Fruit fly (Drosophila melanogaster) whole organism, embryonic: ENCODE results near the gene CG31948.
A peak's percentile ranks its signal among the peaks of the same experiment; 100 is the strongest.

Source experiments
- CG10366 ChIP-seq: fragments of 200-800 bp; sonication (Bioruptor generic); IDR thresholded peaks from 2 replicates; pipeline ENCODE4 v1.3.6; 2022; ENCODE audit warnings: missing biosample characterization, missing genetic modification characterization
- CG10959 ChIP-seq: fragments of 200-800 bp; sonication (Bioruptor generic); IDR thresholded peaks from 2 replicates; pipeline ENCODE4 v1.3.6; 2022; ENCODE audit warnings: missing biosample characterization, missing genetic modification characterization
- CG10979 ChIP-seq: fragments of 200-800 bp; sonication (Bioruptor generic); optimal IDR thresholded peaks from 2 replicates; lab custom pipeline; 2018; ENCODE audit warnings: missing biosample characterization, mild to moderate bottlenecking, missing genetic modification characterization, moderate library complexity
- CG11247 ChIP-seq: fragments of 200-800 bp; sonication (Bioruptor generic); IDR thresholded peaks from 2 replicates; pipeline ENCODE4 v1.3.6; 2022; ENCODE audit warnings: missing biosample characterization, missing genetic modification characterization
- CG11456 ChIP-seq: fragments of 200-800 bp; sonication (Bioruptor generic); IDR thresholded peaks from 3 replicates; pipeline ENCODE4 v1.3.6; 2022; ENCODE audit warnings: missing biosample characterization, missing genetic modification characterization
- CG18011 ChIP-seq: fragments of 200-800 bp; sonication (Bioruptor generic); optimal IDR thresholded peaks from 2 replicates; lab custom pipeline; 2017; ENCODE audit warnings: missing biosample characterization, missing genetic modification characterization, mild to moderate bottlenecking, moderate library complexity, missing genotype
- CG2120 ChIP-seq: fragments of 200-800 bp; sonication (Bioruptor generic); optimal IDR thresholded peaks from 3 replicates; lab custom pipeline; 2016; ENCODE audit warnings: missing biosample characterization, missing genetic modification characterization
- CG3065 ChIP-seq: fragments of 200-800 bp; sonication (Bioruptor generic); optimal IDR thresholded peaks from 2 replicates; lab custom pipeline; 2016; ENCODE audit warnings: missing biosample characterization, missing genetic modification characterization
- CG31388 ChIP-seq: fragments of 200-800 bp; sonication (Bioruptor generic); optimal IDR thresholded peaks from 2 replicates; lab custom pipeline; 2016; ENCODE audit warnings: missing biosample characterization, missing genetic modification characterization
- CG33213 ChIP-seq: fragments of 200-800 bp; sonication (Bioruptor generic); optimal IDR thresholded peaks from 3 replicates; lab custom pipeline; 2016; ENCODE audit warnings: missing biosample characterization, missing genetic modification characterization
- CG4854 ChIP-seq: fragments of 200-800 bp; sonication (Bioruptor generic); optimal IDR thresholded peaks from 2 replicates; lab custom pipeline; 2016; ENCODE audit warnings: missing biosample characterization, missing genetic modification characterization, inconsistent platforms
- CG6175 ChIP-seq: fragments of 200-800 bp; sonication (Bioruptor generic); IDR thresholded peaks from 3 replicates; pipeline ENCODE4 v1.3.6; 2022; ENCODE audit warnings: missing biosample characterization, missing genetic modification characterization
- CG6689 ChIP-seq: fragments of 200-800 bp; sonication (Bioruptor generic); IDR thresholded peaks from 2 replicates; pipeline ENCODE4 v1.3.6; 2022; ENCODE audit warnings: missing biosample characterization, missing genetic modification characterization
- CG7745 ChIP-seq: fragments of 200-800 bp; sonication (Bioruptor generic); optimal IDR thresholded peaks from 2 replicates; lab custom pipeline; 2018; ENCODE audit warnings: missing biosample characterization, mild to moderate bottlenecking, missing genetic modification characterization, moderate library complexity
- CG9609 ChIP-seq: fragments of 200-800 bp; sonication (Bioruptor generic); optimal IDR thresholded peaks from 3 replicates; lab custom pipeline; 2016; ENCODE audit warnings: missing biosample characterization, missing genetic modification characterization
- CG9727 ChIP-seq: fragments of 200-800 bp; sonication (Bioruptor generic); optimal IDR thresholded peaks from 3 replicates; lab custom pipeline; 2017; ENCODE audit warnings: missing biosample characterization, mild to moderate bottlenecking, missing genetic modification characterization
- CkIIα-i1 ChIP-seq: fragments of 200-800 bp; sonication (Bioruptor generic); IDR thresholded peaks from 2 replicates; pipeline ENCODE4 v1.3.6; 2022; ENCODE audit warnings: missing biosample characterization, missing genetic modification characterization
- D19A ChIP-seq: fragments of 200-800 bp; optimal IDR thresholded peaks from 3 replicates; lab custom pipeline; 2019; ENCODE audit warnings: missing biosample characterization, mild to moderate bottlenecking, missing genetic modification characterization, moderate library complexity
- Deaf1 ChIP-seq: fragments of 200-800 bp; optimal IDR thresholded peaks from 3 replicates; lab custom pipeline; 2019; ENCODE audit warnings: missing biosample characterization, mild to moderate bottlenecking, missing genetic modification characterization, moderate library complexity
- Dll ChIP-seq: fragments of 200-800 bp; sonication (Bioruptor generic); IDR thresholded peaks from 4 replicates; pipeline ENCODE4 v1.3.6; 2022; ENCODE audit warnings: missing biosample characterization, missing genetic modification characterization; ENCODE audit not compliant: partially characterized antibody
- Dref ChIP-seq: fragments of 200-800 bp; sonication (Bioruptor generic); IDR thresholded peaks from 2 replicates; pipeline ENCODE4 v1.3.6; 2022; ENCODE audit warnings: missing biosample characterization, missing genetic modification characterization
- E2f2 ChIP-seq: fragments of 200-800 bp; sonication (Bioruptor generic); IDR thresholded peaks from 2 replicates; pipeline ENCODE4 v1.3.6; 2022; ENCODE audit warnings: missing biosample characterization, missing genetic modification characterization
- GATAe ChIP-seq: fragments of 200-800 bp; sonication (Bioruptor generic); conservative IDR thresholded peaks from 2 replicates; pipeline ENCODE4 v1.3.6; 2022; ENCODE audit warnings: missing biosample characterization, missing genetic modification characterization
- Kr ChIP-seq: fragments of 200-800 bp; sonication (Bioruptor generic); optimal IDR thresholded peaks from 2 replicates; lab custom pipeline; 2017; ENCODE audit warnings: missing biosample characterization, mild to moderate bottlenecking, missing genetic modification characterization
- Nf-YB ChIP-seq: fragments of 200-800 bp; sonication (Bioruptor generic); optimal IDR thresholded peaks from 3 replicates; lab custom pipeline; 2019; ENCODE audit warnings: missing biosample characterization, mild to moderate bottlenecking, missing genetic modification characterization, moderate library complexity
- Sox100B ChIP-seq: fragments of 200-800 bp; sonication (Bioruptor generic); optimal IDR thresholded peaks from 3 replicates; lab custom pipeline; 2018; ENCODE audit warnings: missing biosample characterization, mild to moderate bottlenecking, missing genetic modification characterization
- Usf ChIP-seq: fragments of 200-800 bp; sonication (Bioruptor generic); optimal IDR thresholded peaks from 2 replicates; lab custom pipeline; 2017; ENCODE audit warnings: missing genotype, missing biosample characterization, missing genetic modification characterization
- al ChIP-seq: fragments of 200-800 bp; sonication (Bioruptor generic); IDR thresholded peaks from 2 replicates; pipeline ENCODE4 v1.3.6; 2022; ENCODE audit warnings: missing biosample characterization, missing genetic modification characterization
- chn ChIP-seq: fragments of 200-800 bp; sonication (Bioruptor generic); optimal IDR thresholded peaks from 2 replicates; lab custom pipeline; 2016; ENCODE audit warnings: missing biosample characterization, missing genetic modification characterization
- ci ChIP-seq: fragments of 200-800 bp; sonication (Bioruptor generic); IDR thresholded peaks from 3 replicates; pipeline ENCODE4 v1.3.6; 2022; ENCODE audit warnings: missing biosample characterization, missing genetic modification characterization
- disco-r ChIP-seq: fragments of 200-800 bp; sonication (Bioruptor generic); optimal IDR thresholded peaks from 2 replicates; lab custom pipeline; 2016; ENCODE audit warnings: missing biosample characterization, missing genetic modification characterization
- dysf ChIP-seq: fragments of 200-800 bp; sonication (Bioruptor generic); IDR thresholded peaks from 3 replicates; pipeline ENCODE4 v1.3.6; 2022; ENCODE audit warnings: missing biosample characterization, missing genetic modification characterization
- en ChIP-seq: fragments of 200-800 bp; sonication (Bioruptor generic); optimal IDR thresholded peaks from 2 replicates; lab custom pipeline; 2016; ENCODE audit warnings: missing biosample characterization, missing genetic modification characterization
- eve ChIP-seq, 2 experiments: fragments of >200 bp; optimal IDR thresholded peaks; 2 replicates each; lab custom pipeline; 2017; ENCODE audit warnings: missing biosample characterization in 2 of 2, missing genetic modification characterization in 2 of 2
- fd102C ChIP-seq: fragments of 200-800 bp; sonication (Bioruptor generic); optimal IDR thresholded peaks from 2 replicates; lab custom pipeline; 2018; ENCODE audit warnings: missing biosample characterization, mild to moderate bottlenecking, missing genetic modification characterization, moderate library complexity
- gcm ChIP-seq: fragments of 200-800 bp; sonication (Bioruptor generic); optimal IDR thresholded peaks from 2 replicates; lab custom pipeline; 2019; ENCODE audit warnings: missing biosample characterization, mild to moderate bottlenecking, missing genetic modification characterization, moderate library complexity
- gcm2 ChIP-seq: fragments of 200-800 bp; sonication (Bioruptor generic); optimal IDR thresholded peaks from 2 replicates; lab custom pipeline; 2016; ENCODE audit warnings: missing biosample characterization, missing genetic modification characterization
- knrl ChIP-seq: fragments of 200-800 bp; sonication (Bioruptor generic); IDR thresholded peaks from 3 replicates; pipeline ENCODE4 v1.3.6; 2022; ENCODE audit warnings: missing biosample characterization, missing genetic modification characterization; ENCODE audit not compliant: partially characterized antibody
- pros ChIP-seq: fragments of 200-800 bp; sonication (Bioruptor generic); optimal IDR thresholded peaks from 3 replicates; lab custom pipeline; 2019; ENCODE audit warnings: missing biosample characterization, mild to moderate bottlenecking, missing genetic modification characterization, moderate library complexity
- so ChIP-seq: fragments of 200-800 bp; sonication (Bioruptor generic); IDR thresholded peaks from 3 replicates; pipeline ENCODE4 v1.3.6; 2022; ENCODE audit warnings: missing biosample characterization, missing genetic modification characterization
- tin ChIP-seq: fragments of 200-800 bp; sonication (Bioruptor generic); optimal IDR thresholded peaks from 3 replicates; lab custom pipeline; 2016; ENCODE audit warnings: missing biosample characterization, missing genetic modification characterization
- trem ChIP-seq: fragments of 200-800 bp; optimal IDR thresholded peaks from 3 replicates; lab custom pipeline; 2019; ENCODE audit warnings: missing biosample characterization, mild to moderate bottlenecking, missing genetic modification characterization, moderate library complexity
- unc-4 ChIP-seq: fragments of 200-800 bp; sonication (Bioruptor generic); IDR thresholded peaks from 2 replicates; pipeline ENCODE4 v1.3.6; 2022; ENCODE audit warnings: missing biosample characterization, missing genetic modification characterization; ENCODE audit not compliant: partially characterized antibody
- zfh2 ChIP-seq: fragments of 200-800 bp; sonication (Bioruptor generic); optimal IDR thresholded peaks from 2 replicates; lab custom pipeline; 2016; ENCODE audit warnings: missing biosample characterization, missing genetic modification characterization

Gene CG31948

DNA sequence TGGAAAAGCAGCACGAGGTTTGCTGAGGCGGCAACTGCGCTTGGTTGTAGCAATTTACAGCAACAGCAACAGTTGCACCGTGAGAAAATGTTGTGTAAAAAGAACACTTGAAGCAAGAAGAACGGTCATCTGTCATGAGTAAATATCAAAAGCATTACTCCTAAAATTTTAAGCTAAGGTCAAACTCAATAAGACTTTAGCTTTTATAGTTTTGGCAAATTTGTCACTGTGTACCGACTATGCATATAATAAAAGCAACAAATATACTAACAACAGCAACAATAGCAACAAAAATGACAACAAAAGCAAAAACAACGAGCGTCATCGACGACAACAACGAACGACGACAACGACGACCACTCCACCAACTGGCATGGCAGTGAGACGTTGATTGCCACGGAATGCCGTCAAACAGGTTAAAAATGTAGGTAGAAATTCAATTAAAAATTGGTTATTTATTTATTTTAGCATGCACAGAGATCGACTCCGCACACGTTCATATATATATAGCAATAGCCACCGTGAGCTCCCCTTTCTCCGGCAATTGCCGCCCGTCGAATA, 17.1 kb upstream of the CG31948 start (continued):
- TF ChIP-seq knrl (GFP tag; lab: Robert Waterston, UW) = no peak
- peak; percentile 26 for TF ChIP-seq CG18011 (GFP tag; lab: Kevin White, UChicago)
- TF ChIP-seq Dref (GFP tag; lab: Robert Waterston, UW) = no peak
- peak; percentile 83 for TF ChIP-seq CG10979 (tag; lab: Kevin White, UChicago)
- TF ChIP-seq ci = peak; percentile 96
- TF ChIP-seq tin (GFP tag; lab: Kevin White, UChicago) = peak; percentile 87
- peak; percentile 79 for TF ChIP-seq en (GFP tag; lab: Kevin White, UChicago)
- peak; percentile 41 for TF ChIP-seq CG9727 (GFP tag; lab: Kevin White, UChicago)
- TF ChIP-seq unc-4 = no peak
- TF ChIP-seq CkIIα-i1 (GFP tag; lab: Robert Waterston, UW) = peak; percentile 43; the same call in 1 of the 2 replicates
- TF ChIP-seq al (GFP tag; lab: Robert Waterston, UW) = peak; percentile 59
- no peak for TF ChIP-seq CG6175 (GFP tag; lab: Robert Waterston, UW)
- peak; percentile 23 for TF ChIP-seq CG3065 (GFP tag; lab: Kevin White, UChicago)
- peak; percentile 57 for TF ChIP-seq CG10959 (GFP tag; lab: Robert Waterston, UW)
- TF ChIP-seq CG33213 (GFP tag; lab: Kevin White, UChicago) = peak; percentile 79
- TF ChIP-seq CG10366 (GFP tag; lab: Robert Waterston, UW) = peak; percentile 89
- no peak for TF ChIP-seq CG7745 (tag; lab: Kevin White, UChicago)
- peak; percentile 30 for TF ChIP-seq CG2120
- peak; percentile 80 for TF ChIP-seq CG11456 (GFP tag; lab: Robert Waterston, UW)
- TF ChIP-seq Usf (GFP tag; lab: Kevin White, UChicago) = no peak
- TF ChIP-seq pros (GFP tag; lab: Kevin White, UChicago) = no peak
- peak; percentile 83 for TF ChIP-seq Sox100B (GFP tag; lab: Kevin White, UChicago)
- peak; percentile 75 for TF ChIP-seq chn (GFP tag; lab: Kevin White, UChicago)
- peak; percentile 64 for TF ChIP-seq CG31388 (GFP tag; lab: Kevin White, UChicago)
- peak; percentile 69 for TF ChIP-seq gcm
- peak; percentile 86 for TF ChIP-seq so (GFP tag; lab: Robert Waterston, UW)
- TF ChIP-seq E2f2 (GFP tag; lab: Robert Waterston, UW) = peak; percentile 61
- TF ChIP-seq D19A (tag; lab: Kevin White, UChicago) = peak; percentile 77
- peak in 1 of 2 experiments; percentile 96 for TF ChIP-seq eve (GFP tag; optimal IDR thresholded peaks at IDR 0.05; lab: Kevin White, UChicago)
- peak; percentile 63 for TF ChIP-seq Deaf1 (tag; lab: Kevin White, UChicago)
- no peak for TF ChIP-seq fd102C (GFP tag; lab: Kevin White, UChicago)
- TF ChIP-seq Kr (GFP tag; lab: Kevin White, UChicago) = no peak
- peak; percentile 73 for TF ChIP-seq CG11247 (GFP tag; lab: Robert Waterston, UW)
- peak; percentile 73 for TF ChIP-seq CG9609 (GFP tag; lab: Kevin White, UChicago)
- peak; percentile 86 for TF ChIP-seq CG6689 (GFP tag; lab: Robert Waterston, UW)
- TF ChIP-seq Nf-YB (GFP tag; lab: Kevin White, UChicago) = peak; percentile 38
- peak; percentile 9 for TF ChIP-seq gcm2 (GFP tag; lab: Kevin White, UChicago)
- peak; percentile 15 for TF ChIP-seq zfh2 (GFP tag; lab: Kevin White, UChicago)
- TF ChIP-seq dysf (GFP tag; lab: Robert Waterston, UW) = peak; percentile 90
- peak; percentile 33 for TF ChIP-seq trem (tag; lab: Kevin White, UChicago)
- peak; percentile 66 for TF ChIP-seq disco-r (GFP tag; lab: Kevin White, UChicago)
- no peak for TF ChIP-seq Dll (GFP tag; lab: Robert Waterston, UW)
- no peak for TF ChIP-seq GATAe (GFP tag; lab: Robert Waterston, UW)
- peak; percentile 57 for TF ChIP-seq CG4854 (GFP tag; lab: Kevin White, UChicago)
- TF ChIP-seq, all 482 proteins: peak for 367
